Worm (Caenorhabditis elegans) whole organism, late embryonic: Measurements from ENCODE around the gene F42A10.6.

Source experiments
- C08G9.2 ChIP-seq: sonication (generic microtip); optimal IDR thresholded peaks from 2 replicates; lab custom pipeline; 2016; ENCODE audit warnings: mild to moderate bottlenecking, missing genetic modification characterization, moderate library complexity, missing compliant biosample characterization
- F13H6.1 ChIP-seq: sonication (generic microtip); optimal IDR thresholded peaks from 2 replicates; lab custom pipeline; 2016; ENCODE audit warnings: missing genetic modification characterization, missing compliant biosample characterization
- K02D7.2 ChIP-seq: sonication (generic microtip); optimal IDR thresholded peaks from 2 replicates; lab custom pipeline; 2017; ENCODE audit warnings: mild to moderate bottlenecking, missing genetic modification characterization, missing compliant biosample characterization
- K09A11.1 ChIP-seq: sonication (generic microtip); optimal IDR thresholded peaks from 2 replicates; lab custom pipeline; 2017; ENCODE audit warnings: antibody characterized with exemption, mild to moderate bottlenecking, missing genetic modification characterization, missing compliant biosample characterization; ENCODE audit not compliant: insufficient read depth
- Y22D7AL.16 ChIP-seq: sonication (generic microtip); optimal IDR thresholded peaks from 2 replicates; lab custom pipeline; 2016; ENCODE audit warnings: missing genetic modification characterization, missing compliant biosample characterization
- ahr-1 ChIP-seq: sonication (generic microtip); optimal IDR thresholded peaks from 2 replicates; lab custom pipeline; 2016; ENCODE audit warnings: missing genetic modification characterization, missing compliant biosample characterization
- ama-1 ChIP-seq: fragments of 150-350 bp; optimal IDR thresholded peaks from 2 replicates; lab custom pipeline; 2014
- ceh-18 ChIP-seq: sonication (generic microtip); optimal IDR thresholded peaks from 2 replicates; lab custom pipeline; 2016; ENCODE audit warnings: missing genetic modification characterization, missing compliant biosample characterization
- ceh-19 ChIP-seq: fragments of 200-800 bp; sonication (Bioruptor generic); optimal IDR thresholded peaks from 2 replicates; lab custom pipeline; 2018; ENCODE audit warnings: mild to moderate bottlenecking, missing genetic modification characterization, missing compliant biosample characterization
- ceh-2 ChIP-seq: sonication (generic microtip); optimal IDR thresholded peaks from 2 replicates; lab custom pipeline; 2016; ENCODE audit warnings: missing genotype, missing genetic modification characterization, missing compliant biosample characterization
- ceh-24 ChIP-seq: sonication (generic microtip); optimal IDR thresholded peaks from 2 replicates; lab custom pipeline; 2016; ENCODE audit warnings: mild to moderate bottlenecking, missing genetic modification characterization, missing compliant biosample characterization
- ceh-6 ChIP-seq: fragments of 200-800 bp; sonication (Bioruptor generic); optimal IDR thresholded peaks from 2 replicates; lab custom pipeline; 2018; ENCODE audit warnings: mild to moderate bottlenecking, missing genetic modification characterization, missing compliant biosample characterization
- ceh-9 ChIP-seq: sonication (generic microtip); optimal IDR thresholded peaks from 2 replicates; lab custom pipeline; 2016; ENCODE audit warnings: mild to moderate bottlenecking, missing genetic modification characterization, inconsistent platforms, missing compliant biosample characterization
- elt-2 ChIP-seq: sonication (generic microtip); optimal IDR thresholded peaks from 2 replicates; lab custom pipeline; 2016; ENCODE audit warnings: missing genetic modification reagents, missing genetic modification characterization, missing compliant biosample characterization
- elt-4 ChIP-seq: sonication (generic microtip); optimal IDR thresholded peaks from 2 replicates; lab custom pipeline; 2016; ENCODE audit warnings: missing genetic modification characterization, missing compliant biosample characterization
- eyg-1 ChIP-seq: sonication (generic microtip); optimal IDR thresholded peaks from 2 replicates; lab custom pipeline; 2016; ENCODE audit warnings: missing genotype, missing genetic modification characterization, missing compliant biosample characterization
- fax-1 ChIP-seq: sonication (generic microtip); optimal IDR thresholded peaks from 2 replicates; lab custom pipeline; 2016; ENCODE audit warnings: missing genotype, missing genetic modification characterization, missing compliant biosample characterization
- fkh-10 ChIP-seq: fragments of 150-350 bp; optimal IDR thresholded peaks from 2 replicates; lab custom pipeline; 2014; ENCODE audit warnings: missing biosample characterization, missing genetic modification reagents, missing genetic modification characterization
- gmeb-2 ChIP-seq: sonication (generic microtip); optimal IDR thresholded peaks from 2 replicates; lab custom pipeline; 2016; ENCODE audit warnings: missing genetic modification characterization, inconsistent platforms, missing compliant biosample characterization
- hlh-15 ChIP-seq: sonication (generic microtip); optimal IDR thresholded peaks from 2 replicates; lab custom pipeline; 2016; ENCODE audit warnings: missing genetic modification characterization, missing compliant biosample characterization
- hlh-30 ChIP-seq: sonication (generic microtip); optimal IDR thresholded peaks from 2 replicates; lab custom pipeline; 2017; ENCODE audit warnings: antibody characterized with exemption, missing genetic modification characterization, missing compliant biosample characterization; ENCODE audit not compliant: insufficient read depth
- hlh-6 ChIP-seq: sonication (generic microtip); optimal IDR thresholded peaks from 2 replicates; lab custom pipeline; 2016; ENCODE audit warnings: missing genotype, missing genetic modification characterization, missing compliant biosample characterization
- hlh-8 ChIP-seq: sonication (generic microtip); optimal IDR thresholded peaks from 2 replicates; lab custom pipeline; 2016; ENCODE audit warnings: missing genotype, missing genetic modification characterization, missing compliant biosample characterization
- lin-11 ChIP-seq: fragments of 200-800 bp; sonication (Bioruptor generic); optimal IDR thresholded peaks from 2 replicates; lab custom pipeline; 2018; ENCODE audit warnings: mild to moderate bottlenecking, missing genetic modification characterization, missing compliant biosample characterization
- madf-2 ChIP-seq: sonication (generic microtip); optimal IDR thresholded peaks from 2 replicates; lab custom pipeline; 2017; ENCODE audit warnings: missing genetic modification characterization, missing compliant biosample characterization
- mec-3 ChIP-seq: sonication (generic microtip); optimal IDR thresholded peaks from 2 replicates; lab custom pipeline; 2016; ENCODE audit warnings: borderline replicate concordance, missing genetic modification characterization, missing compliant biosample characterization
- nfya-1 ChIP-seq: sonication (generic microtip); optimal IDR thresholded peaks from 2 replicates; lab custom pipeline; 2017; ENCODE audit warnings: missing genetic modification characterization, mild to moderate bottlenecking, missing compliant biosample characterization, antibody characterized with exemption, moderate library complexity
- nhr-11 ChIP-seq: fragments of 150-350 bp; optimal IDR thresholded peaks from 2 replicates; lab custom pipeline; 2014; ENCODE audit warnings: missing biosample characterization, missing genetic modification characterization
- npax-4 ChIP-seq: sonication (generic microtip); optimal IDR thresholded peaks from 2 replicates; lab custom pipeline; 2016; ENCODE audit warnings: missing genetic modification characterization, missing compliant biosample characterization
- odd-2 ChIP-seq: sonication (generic microtip); optimal IDR thresholded peaks from 2 replicates; lab custom pipeline; 2017; ENCODE audit warnings: antibody characterized with exemption, mild to moderate bottlenecking, missing genetic modification characterization, missing compliant biosample characterization
- pag-3 ChIP-seq: sonication (generic microtip); optimal IDR thresholded peaks from 2 replicates; lab custom pipeline; 2016; ENCODE audit warnings: missing compliant biosample characterization, missing genetic modification characterization, borderline replicate concordance
- pat-9 ChIP-seq: fragments of 200-800 bp; sonication (Bioruptor generic); optimal IDR thresholded peaks from 2 replicates; lab custom pipeline; 2018; ENCODE audit warnings: mild to moderate bottlenecking, missing genetic modification characterization, moderate library complexity, missing compliant biosample characterization
- pha-2 ChIP-seq: sonication (generic microtip); optimal IDR thresholded peaks from 2 replicates; lab custom pipeline; 2017; ENCODE audit warnings: mild to moderate bottlenecking, missing genetic modification characterization, missing compliant biosample characterization
- pha-4 ChIP-seq: fragments of 150-350 bp; optimal IDR thresholded peaks from 2 replicates; lab custom pipeline; 2018; ENCODE audit warnings: missing biosample characterization, missing genetic modification reagents, missing genetic modification characterization
- pqm-1 ChIP-seq: sonication (generic microtip); optimal IDR thresholded peaks from 2 replicates; lab custom pipeline; 2016; ENCODE audit warnings: missing genetic modification characterization, missing compliant biosample characterization
- pros-1 ChIP-seq: fragments of 150-350 bp; optimal IDR thresholded peaks from 2 replicates; lab custom pipeline; 2014; ENCODE audit warnings: missing biosample characterization, missing genetic modification reagents, missing genetic modification characterization
- sdc-2 ChIP-seq: sonication (generic microtip); optimal IDR thresholded peaks from 2 replicates; lab custom pipeline; 2016; ENCODE audit warnings: missing genotype, missing genetic modification characterization, missing compliant biosample characterization
- sox-2 ChIP-seq: fragments of 200-800 bp; sonication (Bioruptor generic); IDR thresholded peaks from 2 replicates; pipeline ENCODE4 v1.3.6; 2022; ENCODE audit warnings: missing genetic modification reagents, missing genetic modification characterization, missing compliant biosample characterization
- tbx-2 ChIP-seq: sonication (generic microtip); optimal IDR thresholded peaks from 2 replicates; lab custom pipeline; 2016; ENCODE audit warnings: missing genetic modification characterization, missing compliant biosample characterization
- unc-86 ChIP-seq: sonication (generic microtip); optimal IDR thresholded peaks from 2 replicates; lab custom pipeline; 2016; ENCODE audit warnings: missing genetic modification characterization, missing compliant biosample characterization
- zip-5 ChIP-seq: sonication (generic microtip); optimal IDR thresholded peaks from 2 replicates; lab custom pipeline; 2016; ENCODE audit warnings: missing genetic modification characterization, missing compliant biosample characterization
- ztf-16 ChIP-seq: sonication (generic microtip); optimal IDR thresholded peaks from 2 replicates; lab custom pipeline; 2017; ENCODE audit warnings: missing genetic modification characterization, missing compliant biosample characterization

Gene F42A10.6

DNA sequence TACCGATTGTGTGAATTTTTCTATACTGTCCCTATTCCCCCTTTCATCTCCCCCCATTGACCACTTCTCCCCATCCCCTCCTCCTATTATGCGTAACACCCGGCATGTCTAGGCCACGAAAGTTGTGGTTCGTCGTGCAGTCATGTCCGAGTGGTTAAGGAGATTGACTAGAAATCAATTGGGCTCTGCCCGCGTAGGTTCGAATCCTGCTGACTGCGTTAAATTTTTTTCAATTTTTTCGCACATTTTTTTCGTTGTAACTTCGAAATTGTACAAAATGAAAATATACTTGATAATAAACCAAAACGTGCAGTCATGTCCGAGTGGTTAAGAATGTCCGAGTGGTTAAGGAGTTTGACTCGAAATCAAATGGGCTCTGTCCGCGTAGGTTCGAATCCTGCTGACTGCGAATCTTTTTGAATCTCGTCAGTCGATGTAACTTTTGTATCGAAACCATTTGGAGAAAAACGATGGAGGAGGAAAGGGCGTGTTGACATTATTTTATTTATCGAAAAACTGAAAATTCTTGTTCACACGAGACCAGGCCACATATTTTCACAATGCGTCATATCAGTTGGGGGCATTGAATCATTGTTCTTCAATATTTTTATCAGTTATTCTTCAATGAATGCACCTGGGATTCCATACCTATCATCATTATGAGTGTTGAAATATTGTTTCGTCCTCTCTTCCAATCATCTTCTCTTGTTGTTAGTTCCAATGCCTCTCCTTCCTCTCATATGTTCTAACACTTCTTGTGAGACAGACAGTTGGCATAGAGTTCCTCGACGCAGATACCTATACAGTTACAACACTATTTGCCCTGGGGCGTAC lies 17.8 kb downstream of the F42A10.6 start, which contains the start of gene nfm-1 (continued):
- peak; percentile 37 for TF ChIP-seq C08G9.2 (tag; lab: Kevin White, UChicago)
- peak; percentile 7 for TF ChIP-seq F13H6.1 (tag; lab: Kevin White, UChicago)
- TF ChIP-seq pqm-1 (tag; lab: Kevin White, UChicago), result no peak
- TF ChIP-seq tbx-2 (tag; lab: Kevin White, UChicago), result peak; percentile 58
- TF ChIP-seq fax-1 (tag; lab: Kevin White, UChicago), result peak; percentile 10
- no peak for TF ChIP-seq nhr-11 (tag; lab: Kevin White, UChicago)
- peak; percentile 82 for TF ChIP-seq K09A11.1 (tag; lab: Kevin White, UChicago)
- peak; percentile 77 for TF ChIP-seq sox-2 (GFP tag; lab: Robert Waterston, UW)
- no peak for TF ChIP-seq ama-1 (lab: Kevin White, UChicago)
- TF ChIP-seq hlh-8 (tag; lab: Kevin White, UChicago), result no peak
- TF ChIP-seq Y22D7AL.16, result peak; percentile 66
- peak; percentile 26 for TF ChIP-seq hlh-6 (tag; lab: Kevin White, UChicago)
- TF ChIP-seq ceh-9 (tag; lab: Kevin White, UChicago), result peak; percentile 73
- peak; percentile 63 for TF ChIP-seq nfya-1 (tag; lab: Kevin White, UChicago)
- TF ChIP-seq madf-2 (tag; lab: Kevin White, UChicago), result peak; percentile 81
- no peak for TF ChIP-seq fkh-10 (GFP tag; lab: Kevin White, UChicago)
- TF ChIP-seq hlh-30 (tag; lab: Kevin White, UChicago), result no peak
- TF ChIP-seq elt-4, result no peak
- TF ChIP-seq pha-2 (tag; lab: Kevin White, UChicago), result peak; percentile 85
- peak; percentile 78 for TF ChIP-seq lin-11
- no peak for TF ChIP-seq pag-3 (tag; lab: Kevin White, UChicago)
- peak; percentile 80 for TF ChIP-seq pat-9
- peak; percentile 63 for TF ChIP-seq hlh-15
- peak; percentile 83 for TF ChIP-seq elt-2 (tag; lab: Kevin White, UChicago)
- TF ChIP-seq gmeb-2 (tag; lab: Kevin White, UChicago), result peak; percentile 77
- peak; percentile 65 for TF ChIP-seq K02D7.2 (tag; lab: Kevin White, UChicago)
- TF ChIP-seq odd-2 (tag; lab: Kevin White, UChicago), result peak; percentile 35
- TF ChIP-seq, all 69 proteins: peak for 50

DNA sequence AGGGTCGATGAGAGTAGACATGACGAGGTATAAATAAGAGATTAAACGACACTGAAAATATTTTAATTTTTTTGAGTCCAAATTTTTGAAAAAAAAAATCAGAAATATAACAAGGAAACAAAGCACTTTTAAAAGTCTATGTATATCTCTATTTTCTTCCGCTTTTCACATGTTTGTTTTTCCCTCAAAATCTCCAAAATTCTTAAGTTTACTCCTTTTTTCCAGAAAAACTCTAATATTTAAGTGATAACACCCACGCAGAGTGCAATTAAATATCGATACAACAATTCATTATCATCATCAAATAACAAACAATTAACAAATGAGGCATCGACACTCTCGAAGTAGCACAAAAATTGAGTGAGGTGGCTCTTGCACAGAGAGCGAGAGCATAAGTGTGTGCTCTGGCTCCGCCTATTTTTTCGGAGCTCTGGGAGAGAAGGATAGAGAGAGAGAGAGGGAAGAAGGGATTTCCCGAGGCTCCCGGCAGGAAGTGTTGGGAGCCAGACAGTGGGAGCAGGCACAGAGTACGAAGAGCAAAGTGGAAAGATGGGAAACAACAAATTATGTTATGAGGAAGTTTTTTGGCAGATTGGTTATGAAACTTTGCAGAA lies 18.8 kb downstream of the F42A10.6 start, which contains the start of gene anmt-2:
Gene anmt-2 (minus strand): TSS at position 51 of the 614 bp plus-strand sequence.
- TF ChIP-seq unc-86 (tag; lab: Kevin White, UChicago), result no peak
- peak; percentile 62 for TF ChIP-seq ceh-18 (tag; lab: Kevin White, UChicago)

DNA sequence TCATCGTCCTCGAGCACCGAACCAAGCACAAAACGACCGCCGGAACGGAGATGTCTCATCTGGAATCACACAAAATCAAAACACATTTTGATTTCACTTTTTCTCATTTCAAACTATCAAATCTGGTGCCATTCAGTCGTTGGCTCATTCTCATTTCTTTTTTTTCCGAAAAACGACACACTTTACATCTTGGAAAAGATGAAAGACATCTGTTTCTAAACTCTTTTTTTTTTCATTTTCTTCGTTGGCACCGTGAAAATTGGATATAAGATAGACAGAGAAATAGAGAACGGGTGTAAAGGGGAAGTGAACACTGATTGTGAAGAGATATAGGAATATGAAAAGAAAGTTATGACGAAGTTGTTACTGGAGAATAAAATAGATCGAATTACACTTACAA lies 20.9 kb downstream of the F42A10.6 start:
- no peak for TF ChIP-seq ceh-18 (tag; lab: Kevin White, UChicago)
- no peak for TF ChIP-seq ceh-19
- no peak for TF ChIP-seq ceh-6 (GFP tag; lab: Kevin White, UChicago)
- no peak for TF ChIP-seq ceh-24 (tag; lab: Kevin White, UChicago)
- no peak for TF ChIP-seq odd-2 (tag; lab: Kevin White, UChicago)
- TF ChIP-seq fkh-10 (GFP tag; lab: Kevin White, UChicago), result no peak

DNA sequence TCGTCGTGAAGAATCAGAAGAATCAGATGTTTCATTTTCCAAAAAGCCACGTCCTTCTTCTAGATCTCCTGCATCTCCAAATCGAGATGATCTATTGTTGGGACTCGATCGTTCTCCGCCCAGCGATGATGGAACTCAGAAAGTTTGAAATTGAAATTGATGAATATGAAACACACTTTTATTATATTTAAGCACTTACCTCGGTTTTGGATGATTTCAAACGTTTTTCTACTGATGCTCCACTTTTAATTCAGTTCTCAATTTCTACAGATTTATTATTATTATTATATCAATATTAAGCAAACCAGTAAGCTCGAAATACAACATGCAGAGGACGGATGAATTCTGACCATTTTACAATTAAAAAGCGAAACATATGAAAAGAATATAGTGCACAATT lies 22.1 kb downstream of the F42A10.6 start:
- TF ChIP-seq nhr-11 (tag; lab: Kevin White, UChicago), result no peak
- no peak for TF ChIP-seq pha-2 (tag; lab: Kevin White, UChicago)
- no peak for TF ChIP-seq mec-3 (tag; lab: Kevin White, UChicago)
- no peak for TF ChIP-seq pqm-1 (tag; lab: Kevin White, UChicago)
- no peak for TF ChIP-seq ahr-1 (tag; lab: Kevin White, UChicago)
- no peak for TF ChIP-seq odd-2 (tag; lab: Kevin White, UChicago)
- TF ChIP-seq sdc-2 (tag; lab: Kevin White, UChicago), result no peak
- TF ChIP-seq zip-5 (tag; lab: Kevin White, UChicago), result no peak
- no peak for TF ChIP-seq ztf-16 (tag; lab: Kevin White, UChicago)
- no peak for TF ChIP-seq pros-1 (tag; lab: Kevin White, UChicago)
- TF ChIP-seq ceh-2 (tag; lab: Kevin White, UChicago), result no peak
- no peak for TF ChIP-seq npax-4 (tag; lab: Kevin White, UChicago)
- no peak for TF ChIP-seq pha-4 (tag; lab: Kevin White, UChicago)
- no peak for TF ChIP-seq fkh-10 (GFP tag; lab: Kevin White, UChicago)
- TF ChIP-seq eyg-1 (tag; lab: Kevin White, UChicago), result no peak
